Worm (Caenorhabditis elegans): ENCODE data around the gene swsn-7.

Gene swsn-7

DNA sequence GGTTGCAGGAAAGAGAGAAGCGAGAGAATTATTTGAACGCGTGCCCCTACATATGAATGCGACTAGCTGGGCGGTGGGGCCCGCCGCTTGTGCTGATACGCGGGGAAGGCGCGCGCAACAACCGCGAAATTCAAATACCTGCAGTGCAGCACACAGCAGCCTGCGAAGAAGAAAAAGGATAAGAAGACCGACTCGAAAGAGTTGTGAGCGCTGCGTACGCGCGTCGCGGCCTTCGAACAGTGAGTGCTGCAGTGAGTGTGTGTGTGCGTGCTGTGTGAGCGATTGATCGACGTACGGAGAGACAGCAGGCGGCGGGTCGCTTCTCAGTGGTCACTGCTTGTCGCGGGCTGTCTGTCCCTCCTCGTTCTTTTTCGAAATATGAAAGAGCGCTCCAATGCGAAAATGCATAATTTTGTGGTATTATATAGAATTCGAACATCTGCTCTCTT is 707 bp upstream of the swsn-7 start:
- TF ChIP-seq alr-1 (tag; optimal IDR thresholded peaks at IDR 0.05) = no peak
- TF ChIP-seq sem-4 (tag; optimal IDR thresholded peaks at IDR 0.05) = peak; percentile 61
- TF ChIP-seq ztf-11 (tag; optimal IDR thresholded peaks at IDR 0.05) = no peak
- peak; percentile 73 for TF ChIP-seq lin-11 (tag; optimal IDR thresholded peaks at IDR 0.05)
- TF ChIP-seq mbf-1 (tag; optimal IDR thresholded peaks at IDR 0.05) = no peak
- peak; percentile 82 for TF ChIP-seq nhr-21 (tag; optimal IDR thresholded peaks at IDR 0.05)
- peak; percentile 79 for TF ChIP-seq C34F6.9 (tag; optimal IDR thresholded peaks at IDR 0.05)
- TF ChIP-seq unc-39 (tag; optimal IDR thresholded peaks at IDR 0.05) = no peak
- TF ChIP-seq unc-55 (GFP tag; optimal IDR thresholded peaks at IDR 0.05) = peak; percentile 80
- no peak for TF ChIP-seq elt-1 (tag; optimal IDR thresholded peaks at IDR 0.05)
- no peak for TF ChIP-seq nhr-23 (tag; optimal IDR thresholded peaks at IDR 0.05)
- peak in 1 of 2 experiments; percentile 68 for TF ChIP-seq mdl-1 (tag; optimal IDR thresholded peaks at IDR 0.05)
- TF ChIP-seq egl-27 (tag; optimal IDR thresholded peaks at IDR 0.05) = peak; percentile 55
- TF ChIP-seq lsy-2 (tag; optimal IDR thresholded peaks at IDR 0.05) = peak; percentile 60 to 79
- TF ChIP-seq fos-1 (tag; optimal IDR thresholded peaks at IDR 0.05) = peak; percentile 67
- no peak for TF ChIP-seq peb-1 (tag; optimal IDR thresholded peaks at IDR 0.05)
- no peak for TF ChIP-seq elt-3 (tag; optimal IDR thresholded peaks at IDR 0.05)
- TF ChIP-seq ztf-4 (tag; optimal IDR thresholded peaks at IDR 0.05) = peak; percentile 45
- peak; percentile 50 for TF ChIP-seq nhr-25 (tag; optimal IDR thresholded peaks at IDR 0.05)
- no peak for TF ChIP-seq nhr-11 (tag; optimal IDR thresholded peaks at IDR 0.05)
- TF ChIP-seq dmd-4 (tag; optimal IDR thresholded peaks at IDR 0.05) = no peak
- TF ChIP-seq skn-1 (tag; optimal IDR thresholded peaks at IDR 0.05) = no peak
- peak; percentile 80 for TF ChIP-seq crh-2 (tag; optimal IDR thresholded peaks at IDR 0.05)
- TF ChIP-seq ceh-82 (tag; optimal IDR thresholded peaks at IDR 0.05) = no peak
- TF ChIP-seq nhr-12 (tag; optimal IDR thresholded peaks at IDR 0.05) = no peak
- TF ChIP-seq ZK546.5 (tag; optimal IDR thresholded peaks at IDR 0.05) = peak; percentile 16
- peak; percentile 53 for TF ChIP-seq nhr-6 (tag; optimal IDR thresholded peaks at IDR 0.05)
- TF ChIP-seq unc-62 (GFP tag; optimal IDR thresholded peaks at IDR 0.05) = peak; percentile 35
- TF ChIP-seq nhr-10 (tag; optimal IDR thresholded peaks at IDR 0.05) = no peak
- peak; percentile 34 for TF ChIP-seq sma-9 (GFP tag; optimal IDR thresholded peaks at IDR 0.05)
- TF ChIP-seq sma-9 (tag; optimal IDR thresholded peaks at IDR 0.05) = no peak
- TF ChIP-seq ama-1 (optimal IDR thresholded peaks at IDR 0.05) = no peak
- no peak for TF ChIP-seq aly-2 (tag; optimal IDR thresholded peaks at IDR 0.05)
- no peak for TF ChIP-seq ceh-16 (tag; optimal IDR thresholded peaks at IDR 0.05)
- peak; percentile 80 for TF ChIP-seq lin-13 (GFP tag; optimal IDR thresholded peaks at IDR 0.05)
- peak; percentile 59 for TF ChIP-seq gmeb-1 (tag; optimal IDR thresholded peaks at IDR 0.05)
- peak; percentile 85 for TF ChIP-seq nhr-129 (tag; optimal IDR thresholded peaks at IDR 0.05)
- no peak for TF ChIP-seq blmp-1 (tag; optimal IDR thresholded peaks at IDR 0.05; ENCODE audit: insufficient read depth)
- TF ChIP-seq Y55F3AM.14 (GFP tag; optimal IDR thresholded peaks at IDR 0.05) = peak; percentile 94
- peak; percentile 95 for TF ChIP-seq F13H6.1 (tag; optimal IDR thresholded peaks at IDR 0.05)
- TF ChIP-seq ztf-1 (GFP tag; conservative IDR thresholded peaks at IDR 0.05) = no peak
- peak; percentile 70 for TF ChIP-seq snpc-4 (tag; optimal IDR thresholded peaks at IDR 0.05)
- peak; percentile 82 for TF ChIP-seq sma-3 (GFP tag; optimal IDR thresholded peaks at IDR 0.05)
- peak; percentile 78 for TF ChIP-seq zag-1 (tag; optimal IDR thresholded peaks at IDR 0.05)
- TF ChIP-seq lin-39 (tag; optimal IDR thresholded peaks at IDR 0.05) = no peak
- TF ChIP-seq R02D3.7 (tag; optimal IDR thresholded peaks at IDR 0.05) = no peak

DNA sequence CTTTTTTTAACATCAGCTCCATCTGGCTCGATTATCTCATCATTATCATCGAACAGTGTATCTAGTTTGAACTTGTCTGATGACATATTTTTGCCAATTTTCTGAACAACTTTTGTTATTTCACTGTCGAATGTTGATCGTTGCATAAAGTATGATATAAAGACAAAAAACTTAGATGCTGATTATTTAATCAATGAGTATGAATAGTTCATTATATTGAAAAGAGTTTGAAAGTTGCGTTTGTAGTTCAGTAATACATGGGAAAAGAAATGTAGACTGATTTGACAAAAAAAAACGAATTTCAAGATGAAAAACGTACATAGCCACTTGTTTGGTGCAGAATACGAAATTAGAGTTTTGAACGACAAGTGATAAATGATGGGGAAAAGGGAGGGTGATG is 5.1 kb downstream of the swsn-7 start, which contains the start of gene hda-2:
Gene hda-2, minus strand, starts transcription at position 101 of the 400 bp plus-strand sequence.
- no peak for TF ChIP-seq elt-3 (tag; optimal IDR thresholded peaks at IDR 0.05)
- no peak for TF ChIP-seq mdl-1 (tag; optimal IDR thresholded peaks at IDR 0.05)
- no peak for TF ChIP-seq nhr-11 (tag; optimal IDR thresholded peaks at IDR 0.05)
- no peak for TF ChIP-seq ceh-82 (tag; optimal IDR thresholded peaks at IDR 0.05)
- no peak for TF ChIP-seq ama-1 (optimal IDR thresholded peaks at IDR 0.05)
